Worm (Caenorhabditis elegans) whole organism, L2 larva: Measurements from ENCODE around the gene F26F12.8.

Source experiments
- lin-13 ChIP-seq: fragments of 150-350 bp; optimal IDR thresholded peaks from 2 replicates; lab custom pipeline; 2014; ENCODE audit warnings: missing biosample characterization, missing genetic modification reagents, missing genetic modification characterization

Gene F26F12.8

DNA sequence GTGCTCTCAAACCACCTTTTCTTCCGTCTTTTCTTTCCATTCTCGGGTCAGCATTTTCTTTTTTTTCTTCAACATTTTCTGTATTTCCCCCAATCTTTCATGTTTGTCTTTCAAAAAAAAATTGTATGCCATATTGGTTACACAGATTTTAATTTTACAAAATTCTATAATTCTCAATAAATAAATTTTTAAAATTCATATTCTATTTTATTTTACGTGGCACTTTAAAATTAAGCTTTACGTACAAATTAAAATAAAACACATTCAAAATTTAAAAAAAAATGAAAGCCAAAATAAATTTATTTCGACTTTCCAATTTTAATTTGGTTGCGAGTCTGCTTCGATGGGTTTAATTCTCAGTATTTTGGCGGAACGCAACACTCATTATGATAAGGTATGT lies 56.9 kb downstream of the F26F12.8 start, which contains the start of gene ZC250.5:
Gene ZC250.5 (plus strand): TSS at position 301 of the 400 bp plus-strand sequence.
- TF ChIP-seq lin-13: no peak
